Worm (Caenorhabditis elegans) whole organism, L4 larva: ENCODE measurements around the gene C56E6.2.

ENCODE experiments used
- F44E2.7 ChIP-seq: fragments of 200-800 bp; sonication (Bioruptor generic); IDR thresholded peaks from 2 replicates; pipeline ENCODE4 v2.1.2; 2022; ENCODE audit warnings: missing genetic modification characterization, missing compliant biosample characterization
- R02D3.7 ChIP-seq: fragments of 150-350 bp; sonication (generic microtip); optimal IDR thresholded peaks from 3 replicates; lab custom pipeline; 2014; ENCODE audit warnings: missing biosample characterization, missing genetic modification characterization
- Y5F2A.4 ChIP-seq: fragments of 200-800 bp; sonication (Bioruptor generic); optimal IDR thresholded peaks from 2 replicates; lab custom pipeline; 2018; ENCODE audit warnings: mild to moderate bottlenecking, missing genetic modification characterization, missing compliant biosample characterization
- Y75B8A.6 ChIP-seq: fragments of 200-800 bp; sonication (Bioruptor generic); IDR thresholded peaks from 2 replicates; pipeline ENCODE4 v1.3.6; 2022; ENCODE audit warnings: missing genetic modification reagents, missing genetic modification characterization, missing compliant biosample characterization
- ZK337.2 ChIP-seq: fragments of 200-800 bp; sonication (Bioruptor generic); IDR thresholded peaks from 2 replicates; pipeline ENCODE4 v1.3.6; 2022; ENCODE audit warnings: missing genetic modification reagents, missing genetic modification characterization, missing compliant biosample characterization
- aha-1 ChIP-seq: fragments of 150-350 bp; peaks from one replicate; lab custom pipeline; 2014; ENCODE audit warnings: missing biosample characterization, missing genetic modification characterization
- daf-16 ChIP-seq, 3 experiments: sonication (generic microtip); optimal IDR thresholded peaks; 2 replicates each; lab custom pipeline; 2016 to 2017; ENCODE audit warnings: missing genetic modification characterization in 3 of 3, missing genetic modification reagents in 3 of 3, mild to moderate bottlenecking in 2 of 3, missing compliant biosample characterization in 2 of 3, missing biosample characterization in 1 of 3, moderate library complexity in 1 of 3
- dmd-9 ChIP-seq: fragments of 200-800 bp; sonication (Bioruptor generic); IDR thresholded peaks from 2 replicates; pipeline ENCODE4 v1.3.6; 2022; ENCODE audit warnings: missing genetic modification reagents, missing genetic modification characterization, missing compliant biosample characterization
- duxl-1 ChIP-seq: sonication (generic microtip); optimal IDR thresholded peaks from 2 replicates; lab custom pipeline; 2016; ENCODE audit warnings: mild to moderate bottlenecking, missing genetic modification characterization, moderate library complexity, missing compliant biosample characterization; ENCODE audit not compliant: poor library complexity
- dve-1 ChIP-seq: sonication (generic microtip); optimal IDR thresholded peaks from 2 replicates; lab custom pipeline; 2017; ENCODE audit warnings: antibody characterized with exemption, mild to moderate bottlenecking, missing genetic modification characterization, missing compliant biosample characterization; ENCODE audit not compliant: insufficient read depth
- egl-27 ChIP-seq: sonication (generic microtip); optimal IDR thresholded peaks from 3 replicates; lab custom pipeline; 2017; ENCODE audit warnings: missing biosample characterization, missing genetic modification reagents, missing genetic modification characterization
- egl-43 ChIP-seq: fragments of 200-800 bp; sonication (Bioruptor generic); IDR thresholded peaks from 2 replicates; pipeline ENCODE4 v1.3.6; 2022; ENCODE audit warnings: missing genetic modification reagents, missing genetic modification characterization, missing compliant biosample characterization
- lin-15B ChIP-seq: fragments of 150-350 bp; sonication (generic microtip); optimal IDR thresholded peaks from 3 replicates; lab custom pipeline; 2014; ENCODE audit warnings: missing biosample characterization, missing genetic modification characterization
- lin-38 ChIP-seq: fragments of 200-800 bp; sonication (Bioruptor generic); IDR thresholded peaks from 2 replicates; pipeline ENCODE4 v1.3.6; 2022; ENCODE audit warnings: missing genetic modification reagents, missing genetic modification characterization, missing compliant biosample characterization
- madf-9 ChIP-seq: fragments of 200-800 bp; sonication (Bioruptor generic); conservative IDR thresholded peaks from 2 replicates; pipeline ENCODE4 v1.3.6; 2022; ENCODE audit warnings: missing genetic modification reagents, missing genetic modification characterization, missing compliant biosample characterization
- mxl-3 ChIP-seq: fragments of 200-800 bp; sonication (Bioruptor generic); optimal IDR thresholded peaks from 2 replicates; lab custom pipeline; 2018; ENCODE audit warnings: mild to moderate bottlenecking, missing genetic modification characterization, missing compliant biosample characterization
- nhr-10 ChIP-seq: fragments of 150-350 bp; optimal IDR thresholded peaks from 2 replicates; lab custom pipeline; 2014; ENCODE audit warnings: missing biosample characterization, missing genetic modification characterization
- nhr-102 ChIP-seq: sonication (generic microtip); optimal IDR thresholded peaks from 2 replicates; lab custom pipeline; 2016; ENCODE audit warnings: mild to moderate bottlenecking, missing genetic modification characterization, moderate library complexity, missing compliant biosample characterization
- nhr-111 ChIP-seq: fragments of 200-800 bp; sonication (Bioruptor generic); optimal IDR thresholded peaks from 2 replicates; lab custom pipeline; 2018; ENCODE audit warnings: mild to moderate bottlenecking, missing genetic modification characterization, missing compliant biosample characterization
- nhr-48 ChIP-seq: sonication (generic microtip); optimal IDR thresholded peaks from 2 replicates; lab custom pipeline; 2016; ENCODE audit warnings: mild to moderate bottlenecking, missing genetic modification characterization, missing compliant biosample characterization
- pha-4 ChIP-seq, 2 experiments: fragments of 150-350 bp in 1 of 2; fragments of 200-800 bp in 1 of 2; sonication (Bioruptor generic) in 1 of 2; IDR thresholded peaks in 1 of 2; optimal IDR thresholded peaks in 1 of 2; 2 replicates each; pipeline versions ENCODE4 v1.3.6 to Lab custom; 2014 to 2022; ENCODE audit warnings: missing genetic modification characterization in 2 of 2, missing genetic modification reagents in 2 of 2, missing biosample characterization in 1 of 2, missing compliant biosample characterization in 1 of 2
- php-3 ChIP-seq: fragments of 200-800 bp; sonication (Bioruptor generic); IDR thresholded peaks from 2 replicates; pipeline ENCODE4 v1.3.6; 2022; ENCODE audit warnings: missing genetic modification reagents, missing genetic modification characterization, missing compliant biosample characterization
- saeg-2 ChIP-seq: fragments of 200-800 bp; sonication (Bioruptor generic); IDR thresholded peaks from 2 replicates; pipeline ENCODE4 v1.3.6; 2022; ENCODE audit warnings: missing genetic modification reagents, missing genetic modification characterization, missing compliant biosample characterization
- snpc-1.2 ChIP-seq: fragments of 200-800 bp; sonication (Bioruptor generic); IDR thresholded peaks from 2 replicates; pipeline ENCODE4 v1.3.6; 2022; ENCODE audit warnings: missing genetic modification reagents, missing genetic modification characterization, missing compliant biosample characterization
- spr-1 ChIP-seq: sonication (generic microtip); optimal IDR thresholded peaks from 2 replicates; lab custom pipeline; 2016; ENCODE audit warnings: mild to moderate bottlenecking, missing genetic modification characterization, missing compliant biosample characterization
- unc-62 ChIP-seq, 3 experiments: fragments of 150-350 bp in 1 of 3; sonication (generic microtip); optimal IDR thresholded peaks in 2 of 3; peaks in 1 of 3; 1 replicate in 1 of 3; 2 replicates in 2 of 3; lab custom pipeline; 2014 to 2017; ENCODE audit warnings: missing biosample characterization in 3 of 3, missing genetic modification characterization in 3 of 3, missing genetic modification reagents in 3 of 3, missing genotype in 1 of 3
- vab-7 ChIP-seq: fragments of 200-800 bp; sonication (Bioruptor generic); IDR thresholded peaks from 2 replicates; pipeline ENCODE4 v1.3.6; 2022; ENCODE audit warnings: missing genetic modification reagents, missing genetic modification characterization, missing compliant biosample characterization
- zfp-2 ChIP-seq: sonication (generic microtip); optimal IDR thresholded peaks from 2 replicates; lab custom pipeline; 2016; ENCODE audit warnings: mild to moderate bottlenecking, missing genetic modification characterization, missing compliant biosample characterization
- zfp-3 ChIP-seq: fragments of 200-800 bp; sonication (Bioruptor generic); conservative IDR thresholded peaks from 2 replicates; pipeline ENCODE4 v1.3.6; 2022; ENCODE audit warnings: missing genetic modification reagents, missing genetic modification characterization, missing compliant biosample characterization

Gene C56E6.2

ce11 chrII:6523940-6524339, 787 bp upstream of the C56E6.2 start:
- peak; percentile 91 for TF ChIP-seq aha-1
- TF ChIP-seq saeg-2 = no peak
- TF ChIP-seq zfp-3 (GFP tag; lab: Robert Waterston, UW) = 0 out of 2 replicates have a peak, but pooled peaks have one; percentile 7
- TF ChIP-seq, all 104 proteins: peak for 2

- peak; percentile 7 for TF ChIP-seq dve-1
- TF ChIP-seq vab-7 = no peak
- TF ChIP-seq nhr-102 = peak; percentile 52
- no peak for TF ChIP-seq duxl-1
- TF ChIP-seq unc-62 (GFP tag; optimal IDR thresholded peaks at IDR 0.05 in 1 of 2; lab: Kevin White, UChicago) = peak in 1 of 2 experiments; percentile 10
- no peak for TF ChIP-seq unc-62 (tag; optimal IDR thresholded peaks at IDR 0.05; lab: Kevin White, UChicago)
- TF ChIP-seq lin-38 = peak; percentile 34; the same call in 1 of the 2 replicates
- no peak for TF ChIP-seq snpc-1.2 (GFP tag; lab: Robert Waterston, UW)
- TF ChIP-seq daf-16 (GFP tag; optimal IDR thresholded peaks at IDR 0.05; lab: Kevin White, UChicago) = no peak
- TF ChIP-seq daf-16 (tag; optimal IDR thresholded peaks at IDR 0.05; lab: Kevin White, UChicago) = peak; percentile 91
- TF ChIP-seq php-3 (GFP tag; lab: Robert Waterston, UW) = no peak
- TF ChIP-seq F44E2.7 (GFP tag; lab: Robert Waterston, UW) = no peak
These were observed 1.5 kb downstream of the C56E6.2 start for ce11 chrII:6526136-6526684.

- TF ChIP-seq dmd-9 (GFP tag; lab: Robert Waterston, UW) = no peak
- TF ChIP-seq unc-62 (GFP tag; optimal IDR thresholded peaks at IDR 0.05 in 1 of 2; lab: Kevin White, UChicago) = no peak
- TF ChIP-seq unc-62 (tag; optimal IDR thresholded peaks at IDR 0.05; lab: Kevin White, UChicago) = no peak
- TF ChIP-seq madf-9 (GFP tag; lab: Robert Waterston, UW) = no peak
- no peak for TF ChIP-seq Y5F2A.4
- no peak for TF ChIP-seq nhr-10 (tag; lab: Kevin White, UChicago)
- no peak for TF ChIP-seq lin-15B (tag; lab: Kevin White, UChicago)
- no peak for TF ChIP-seq Y75B8A.6 (GFP tag; lab: Robert Waterston, UW)
- TF ChIP-seq egl-27 (tag; lab: Kevin White, UChicago) = no peak
These were observed 3.9 kb downstream of the C56E6.2 start, which contains the start of gene C56E6.4 for ce11 chrII:6528629-6529028. Gene C56E6.4 (minus strand): TSS chrII:6528729.

- no peak for TF ChIP-seq pha-4 (GFP tag; IDR thresholded peaks at IDR 0.05; lab: Robert Waterston, UW)
- no peak for TF ChIP-seq pha-4 (tag; optimal IDR thresholded peaks at IDR 0.05; lab: Kevin White, UChicago)
- TF ChIP-seq ZK337.2 (GFP tag; lab: Robert Waterston, UW) = no peak
- no peak for TF ChIP-seq nhr-111 (GFP tag; lab: Kevin White, UChicago)
- no peak for TF ChIP-seq R02D3.7
- no peak for TF ChIP-seq mxl-3 (GFP tag; lab: Kevin White, UChicago)
- no peak for TF ChIP-seq nhr-48 (tag; lab: Kevin White, UChicago)
- TF ChIP-seq spr-1 (tag; lab: Kevin White, UChicago) = no peak
- no peak for TF ChIP-seq snpc-1.2 (GFP tag; lab: Robert Waterston, UW)
- TF ChIP-seq egl-43 (GFP tag; lab: Robert Waterston, UW) = no peak
- TF ChIP-seq, all 104 proteins: peak for 0
These were observed 6.8 kb downstream of the C56E6.2 start, which contains the start of gene abch-1 for ce11 chrII:6531527-6531926. Gene abch-1 (minus strand): TSS chrII:6531627.

- TF ChIP-seq zfp-2 (tag; lab: Kevin White, UChicago) (no peak), unc-62 (GFP tag; optimal IDR thresholded peaks at IDR 0.05 in 1 of 2; lab: Kevin White, UChicago) (peak in 1 of 2 experiments; percentile 91), unc-62 (tag; optimal IDR thresholded peaks at IDR 0.05; lab: Kevin White, UChicago) (no peak), duxl-1 (no peak)
These were observed 7.2 kb downstream of the C56E6.2 start, which contains the start of gene abcx-1 for ce11 chrII:6531940-6532339. Gene abcx-1 (plus strand): TSS chrII:6532163.
